Worm (Caenorhabditis elegans) whole organism, late embryonic: Measurements from ENCODE around the gene srd-49.

Experiments
- C08G9.2 ChIP-seq: sonication (generic microtip); optimal IDR thresholded peaks from 2 replicates; lab custom pipeline; 2016; ENCODE audit warnings: mild to moderate bottlenecking, missing genetic modification characterization, moderate library complexity, missing compliant biosample characterization
- K09A11.1 ChIP-seq: sonication (generic microtip); optimal IDR thresholded peaks from 2 replicates; lab custom pipeline; 2017; ENCODE audit warnings: antibody characterized with exemption, mild to moderate bottlenecking, missing genetic modification characterization, missing compliant biosample characterization; ENCODE audit not compliant: insufficient read depth
- T23F11.4 ChIP-seq: fragments of 200-800 bp; sonication (Bioruptor generic); optimal IDR thresholded peaks from 2 replicates; lab custom pipeline; 2018; ENCODE audit warnings: mild to moderate bottlenecking, missing genetic modification characterization, missing compliant biosample characterization
- Y22D7AL.16 ChIP-seq: sonication (generic microtip); optimal IDR thresholded peaks from 2 replicates; lab custom pipeline; 2016; ENCODE audit warnings: missing genetic modification characterization, missing compliant biosample characterization
- ahr-1 ChIP-seq: sonication (generic microtip); optimal IDR thresholded peaks from 2 replicates; lab custom pipeline; 2016; ENCODE audit warnings: missing genetic modification characterization, missing compliant biosample characterization
- ceh-14 ChIP-seq: sonication (generic microtip); optimal IDR thresholded peaks from 2 replicates; lab custom pipeline; 2016; ENCODE audit warnings: missing genotype, missing genetic modification characterization, missing compliant biosample characterization
- ceh-19 ChIP-seq: fragments of 200-800 bp; sonication (Bioruptor generic); optimal IDR thresholded peaks from 2 replicates; lab custom pipeline; 2018; ENCODE audit warnings: mild to moderate bottlenecking, missing genetic modification characterization, missing compliant biosample characterization
- ceh-30 ChIP-seq: fragments of 150-350 bp; optimal IDR thresholded peaks from 2 replicates; lab custom pipeline; 2014; ENCODE audit warnings: missing biosample characterization, missing genetic modification characterization
- ceh-31 ChIP-seq: sonication (generic microtip); optimal IDR thresholded peaks from 2 replicates; lab custom pipeline; 2016; ENCODE audit warnings: missing genetic modification characterization, missing compliant biosample characterization
- ceh-34 ChIP-seq: sonication (generic microtip); optimal IDR thresholded peaks from 2 replicates; lab custom pipeline; 2016; ENCODE audit warnings: mild to moderate bottlenecking, missing genetic modification characterization, missing compliant biosample characterization
- ceh-45 ChIP-seq: fragments of 200-800 bp; sonication (Bioruptor generic); IDR thresholded peaks from 2 replicates; pipeline ENCODE4 v1.3.6; 2022; ENCODE audit warnings: missing genetic modification reagents, missing genetic modification characterization, missing compliant biosample characterization
- ceh-6 ChIP-seq: fragments of 200-800 bp; sonication (Bioruptor generic); optimal IDR thresholded peaks from 2 replicates; lab custom pipeline; 2018; ENCODE audit warnings: mild to moderate bottlenecking, missing genetic modification characterization, missing compliant biosample characterization
- dve-1 ChIP-seq: sonication (generic microtip); optimal IDR thresholded peaks from 2 replicates; lab custom pipeline; 2017; ENCODE audit warnings: antibody characterized with exemption, mild to moderate bottlenecking, missing genetic modification characterization, missing compliant biosample characterization
- elt-2 ChIP-seq: sonication (generic microtip); optimal IDR thresholded peaks from 2 replicates; lab custom pipeline; 2016; ENCODE audit warnings: missing genetic modification reagents, missing genetic modification characterization, missing compliant biosample characterization
- elt-4 ChIP-seq: sonication (generic microtip); optimal IDR thresholded peaks from 2 replicates; lab custom pipeline; 2016; ENCODE audit warnings: missing genetic modification characterization, missing compliant biosample characterization
- ets-4 ChIP-seq: sonication (generic microtip); optimal IDR thresholded peaks from 2 replicates; lab custom pipeline; 2016; ENCODE audit warnings: missing genetic modification characterization, missing compliant biosample characterization
- fax-1 ChIP-seq: sonication (generic microtip); optimal IDR thresholded peaks from 2 replicates; lab custom pipeline; 2016; ENCODE audit warnings: missing genotype, missing genetic modification characterization, missing compliant biosample characterization
- fkh-6 ChIP-seq: sonication (generic microtip); optimal IDR thresholded peaks from 2 replicates; lab custom pipeline; 2016; ENCODE audit warnings: missing genetic modification characterization, missing compliant biosample characterization
- hlh-15 ChIP-seq: sonication (generic microtip); optimal IDR thresholded peaks from 2 replicates; lab custom pipeline; 2016; ENCODE audit warnings: missing genetic modification characterization, missing compliant biosample characterization
- hlh-30 ChIP-seq: sonication (generic microtip); optimal IDR thresholded peaks from 2 replicates; lab custom pipeline; 2017; ENCODE audit warnings: antibody characterized with exemption, missing genetic modification characterization, missing compliant biosample characterization; ENCODE audit not compliant: insufficient read depth
- hlh-8 ChIP-seq: sonication (generic microtip); optimal IDR thresholded peaks from 2 replicates; lab custom pipeline; 2016; ENCODE audit warnings: missing genotype, missing genetic modification characterization, missing compliant biosample characterization
- lim-6 ChIP-seq: sonication (generic microtip); optimal IDR thresholded peaks from 2 replicates; lab custom pipeline; 2016; ENCODE audit warnings: missing genetic modification characterization, missing compliant biosample characterization
- lin-11 ChIP-seq: fragments of 200-800 bp; sonication (Bioruptor generic); optimal IDR thresholded peaks from 2 replicates; lab custom pipeline; 2018; ENCODE audit warnings: mild to moderate bottlenecking, missing genetic modification characterization, missing compliant biosample characterization
- nfya-1 ChIP-seq: sonication (generic microtip); optimal IDR thresholded peaks from 2 replicates; lab custom pipeline; 2017; ENCODE audit warnings: missing genetic modification characterization, mild to moderate bottlenecking, missing compliant biosample characterization, antibody characterized with exemption, moderate library complexity
- nhr-11 ChIP-seq: fragments of 150-350 bp; optimal IDR thresholded peaks from 2 replicates; lab custom pipeline; 2014; ENCODE audit warnings: missing biosample characterization, missing genetic modification characterization
- nhr-232 ChIP-seq: sonication (generic microtip); optimal IDR thresholded peaks from 2 replicates; lab custom pipeline; 2016; ENCODE audit warnings: missing genetic modification characterization, missing compliant biosample characterization
- odd-2 ChIP-seq: sonication (generic microtip); optimal IDR thresholded peaks from 2 replicates; lab custom pipeline; 2017; ENCODE audit warnings: antibody characterized with exemption, mild to moderate bottlenecking, missing genetic modification characterization, missing compliant biosample characterization
- pag-3 ChIP-seq: sonication (generic microtip); optimal IDR thresholded peaks from 2 replicates; lab custom pipeline; 2016; ENCODE audit warnings: missing compliant biosample characterization, missing genetic modification characterization, borderline replicate concordance
- pat-9 ChIP-seq: fragments of 200-800 bp; sonication (Bioruptor generic); optimal IDR thresholded peaks from 2 replicates; lab custom pipeline; 2018; ENCODE audit warnings: mild to moderate bottlenecking, missing genetic modification characterization, moderate library complexity, missing compliant biosample characterization
- pha-2 ChIP-seq: sonication (generic microtip); optimal IDR thresholded peaks from 2 replicates; lab custom pipeline; 2017; ENCODE audit warnings: mild to moderate bottlenecking, missing genetic modification characterization, missing compliant biosample characterization
- pqm-1 ChIP-seq: sonication (generic microtip); optimal IDR thresholded peaks from 2 replicates; lab custom pipeline; 2016; ENCODE audit warnings: missing genetic modification characterization, missing compliant biosample characterization
- pros-1 ChIP-seq: fragments of 150-350 bp; optimal IDR thresholded peaks from 2 replicates; lab custom pipeline; 2014; ENCODE audit warnings: missing biosample characterization, missing genetic modification reagents, missing genetic modification characterization
- sox-2 ChIP-seq: fragments of 200-800 bp; sonication (Bioruptor generic); IDR thresholded peaks from 2 replicates; pipeline ENCODE4 v1.3.6; 2022; ENCODE audit warnings: missing genetic modification reagents, missing genetic modification characterization, missing compliant biosample characterization
- syd-9 ChIP-seq: sonication (generic microtip); optimal IDR thresholded peaks from 2 replicates; lab custom pipeline; 2016; ENCODE audit warnings: mild to moderate bottlenecking, missing genetic modification characterization, moderate library complexity, missing compliant biosample characterization
- tbx-2 ChIP-seq: sonication (generic microtip); optimal IDR thresholded peaks from 2 replicates; lab custom pipeline; 2016; ENCODE audit warnings: missing genetic modification characterization, missing compliant biosample characterization
- unc-42 ChIP-seq: sonication (generic microtip); optimal IDR thresholded peaks from 2 replicates; lab custom pipeline; 2016; ENCODE audit warnings: missing genotype, missing genetic modification characterization, missing compliant biosample characterization
- zip-5 ChIP-seq: sonication (generic microtip); optimal IDR thresholded peaks from 2 replicates; lab custom pipeline; 2016; ENCODE audit warnings: missing genetic modification characterization, missing compliant biosample characterization

Gene srd-49

DNA sequence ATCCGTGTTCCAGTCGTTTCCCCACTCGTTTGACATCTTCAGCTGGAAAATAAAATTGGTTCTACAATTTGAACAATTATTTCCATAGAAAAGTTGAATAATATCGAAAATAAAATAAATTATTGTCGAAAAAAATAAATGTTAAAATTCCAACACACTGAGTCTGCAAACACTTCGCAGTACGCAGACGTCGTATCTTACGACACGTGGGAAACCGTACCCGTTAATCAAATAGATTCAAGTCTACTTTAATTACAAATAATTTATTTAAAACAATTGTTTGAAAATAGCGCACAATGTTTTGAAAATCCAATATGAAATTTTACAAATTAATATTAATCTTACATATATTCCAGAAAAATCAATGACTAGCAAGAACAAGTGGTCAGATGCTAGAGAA lies 39.6 kb upstream of the srd-49 start, which contains the start of gene yif-1:
TSS of gene yif-1 (minus strand) at position 42 of the 400 bp plus-strand sequence.
- no peak for TF ChIP-seq nhr-11
- TF ChIP-seq elt-2 (tag; lab: Kevin White, UChicago), result no peak
- no peak for TF ChIP-seq ceh-45
- TF ChIP-seq unc-42, result peak; percentile 70
- TF ChIP-seq ahr-1 (tag; lab: Kevin White, UChicago), result no peak
- peak; percentile 36 for TF ChIP-seq ceh-30
- TF ChIP-seq, all 69 proteins: peak for 2

DNA sequence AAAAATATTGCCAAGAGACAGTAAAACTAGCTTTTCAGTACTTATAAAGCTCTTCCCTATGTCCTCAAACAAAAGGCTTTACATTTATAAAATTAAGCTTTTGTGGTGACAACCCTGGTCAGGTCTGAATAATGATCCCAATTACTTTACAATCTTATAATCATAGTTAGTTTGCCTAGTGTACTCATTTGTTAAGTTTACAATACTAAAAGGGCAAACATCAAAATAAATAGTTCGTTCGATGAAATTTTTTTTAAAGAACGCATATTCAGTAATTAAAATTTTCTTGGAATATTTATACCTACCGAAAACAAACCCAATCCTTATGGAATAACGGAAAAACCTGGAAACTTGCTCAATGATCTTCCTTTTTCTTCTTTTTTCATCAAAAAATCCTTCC lies 35.7 kb upstream of the srd-49 start:
- no peak for TF ChIP-seq lim-6
- TF ChIP-seq pros-1 (tag; lab: Kevin White, UChicago), result no peak
- no peak for TF ChIP-seq pag-3 (tag; lab: Kevin White, UChicago)
- no peak for TF ChIP-seq C08G9.2 (tag; lab: Kevin White, UChicago)
- no peak for TF ChIP-seq ceh-30
- no peak for TF ChIP-seq Y22D7AL.16 (tag; lab: Kevin White, UChicago)
- no peak for TF ChIP-seq ceh-31 (tag; lab: Kevin White, UChicago)
- no peak for TF ChIP-seq tbx-2 (tag; lab: Kevin White, UChicago)
- no peak for TF ChIP-seq nfya-1
- TF ChIP-seq lin-11, result no peak
- no peak for TF ChIP-seq pqm-1 (tag; lab: Kevin White, UChicago)
- no peak for TF ChIP-seq elt-4 (tag; lab: Kevin White, UChicago)
- TF ChIP-seq odd-2 (tag; lab: Kevin White, UChicago), result no peak
- no peak for TF ChIP-seq syd-9 (tag; lab: Kevin White, UChicago)
- no peak for TF ChIP-seq dve-1
- TF ChIP-seq hlh-30 (tag; lab: Kevin White, UChicago), result no peak
- TF ChIP-seq pha-2 (tag; lab: Kevin White, UChicago), result no peak
- no peak for TF ChIP-seq fkh-6 (tag; lab: Kevin White, UChicago)
- no peak for TF ChIP-seq pat-9 (tag; lab: Kevin White, UChicago)
- TF ChIP-seq, all 69 proteins: peak for 0

DNA sequence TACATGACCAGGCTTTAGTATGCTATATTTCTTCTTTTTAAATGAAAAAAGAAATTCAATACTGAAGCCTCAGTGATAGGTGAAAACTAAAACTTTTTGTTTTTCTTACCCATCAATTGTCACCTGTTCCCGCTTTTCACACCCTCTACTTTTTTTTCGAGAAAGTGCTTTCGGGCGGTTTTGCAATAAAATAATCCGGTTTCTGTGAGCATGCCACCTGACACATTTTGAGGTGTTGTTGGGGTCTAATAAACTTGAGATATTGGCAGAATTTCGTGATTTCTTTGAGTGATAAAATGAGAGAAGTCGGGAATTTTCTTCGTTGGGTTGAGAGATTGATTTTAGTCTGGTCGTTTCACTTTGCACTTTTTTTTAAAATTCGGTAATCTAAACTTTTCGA lies 34.4 kb upstream of the srd-49 start:
- TF ChIP-seq lim-6, result no peak
- no peak for TF ChIP-seq fax-1 (tag; lab: Kevin White, UChicago)
- TF ChIP-seq ahr-1 (tag; lab: Kevin White, UChicago), result no peak
- no peak for TF ChIP-seq hlh-15
- TF ChIP-seq ceh-19 (GFP tag; lab: Kevin White, UChicago), result no peak

DNA sequence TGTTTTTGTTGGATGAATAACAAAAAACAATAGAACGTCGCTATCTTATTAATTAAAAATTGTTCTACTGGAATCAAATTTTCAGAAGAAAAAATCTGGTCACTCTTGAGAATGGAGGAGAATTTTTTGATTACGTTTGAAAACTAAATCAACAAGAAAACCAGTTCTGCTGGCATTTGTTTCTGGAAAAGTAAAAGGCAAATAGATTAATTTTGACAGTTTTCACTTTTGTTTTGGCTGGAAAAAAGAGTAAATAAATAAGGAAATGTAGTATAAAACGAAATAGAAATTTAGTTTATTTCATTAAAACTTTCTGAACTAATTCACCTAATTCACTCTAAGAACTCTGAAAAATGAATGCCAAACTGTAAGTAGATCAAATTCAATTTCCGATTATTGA lies 30.3 kb upstream of the srd-49 start, which contains the start of gene fipr-13:
TSS of gene fipr-13 (plus strand) at position 301 of the 400 bp plus-strand sequence.
- TF ChIP-seq syd-9 (tag; lab: Kevin White, UChicago), result no peak
- TF ChIP-seq ets-4 (tag; lab: Kevin White, UChicago), result no peak
- no peak for TF ChIP-seq pat-9 (tag; lab: Kevin White, UChicago)
- TF ChIP-seq unc-42, result no peak
- TF ChIP-seq ceh-34 (tag; lab: Kevin White, UChicago), result no peak
- TF ChIP-seq K09A11.1 (tag; lab: Kevin White, UChicago), result no peak
- TF ChIP-seq dve-1, result no peak
- TF ChIP-seq nhr-11, result no peak
- TF ChIP-seq ceh-14 (tag; lab: Kevin White, UChicago), result no peak
- TF ChIP-seq sox-2, result no peak
- TF ChIP-seq zip-5 (tag; lab: Kevin White, UChicago), result no peak
- no peak for TF ChIP-seq nfya-1
- TF ChIP-seq ceh-6 (GFP tag; lab: Kevin White, UChicago), result no peak
- TF ChIP-seq elt-4 (tag; lab: Kevin White, UChicago), result no peak
- TF ChIP-seq nhr-232, result no peak
- no peak for TF ChIP-seq T23F11.4 (GFP tag; lab: Kevin White, UChicago)
- no peak for TF ChIP-seq hlh-8
- TF ChIP-seq pha-2 (tag; lab: Kevin White, UChicago), result no peak
